Fruit fly (Drosophila melanogaster) whole organism, pupa: ENCODE data around the gene Dsp1.

ENCODE experiments used
- CG10348 ChIP-seq: fragments of 200-800 bp; sonication (Bioruptor generic); IDR thresholded peaks from 2 replicates; pipeline ENCODE4 v1.3.6; 2022; ENCODE audit warnings: missing biosample characterization, missing genetic modification characterization
- CG12605 ChIP-seq: fragments of 200-800 bp; sonication (Bioruptor generic); IDR thresholded peaks from 2 replicates; pipeline ENCODE4 v1.3.6; 2022; ENCODE audit warnings: missing biosample characterization, missing genetic modification characterization
- CG13204 ChIP-seq: fragments of 200-800 bp; sonication (Bioruptor generic); optimal IDR thresholded peaks from 2 replicates; lab custom pipeline; 2018; ENCODE audit warnings: missing biosample characterization, mild to moderate bottlenecking, missing genetic modification characterization, moderate library complexity
- CG14655 ChIP-seq: fragments of 200-800 bp; sonication (Bioruptor generic); optimal IDR thresholded peaks from 3 replicates; lab custom pipeline; 2017; ENCODE audit warnings: mild to moderate bottlenecking, missing biosample characterization, missing genetic modification reagents, missing genetic modification characterization
- CG15710 ChIP-seq: fragments of 200-800 bp; sonication (Bioruptor generic); optimal IDR thresholded peaks from 2 replicates; lab custom pipeline; 2018; ENCODE audit warnings: missing biosample characterization, mild to moderate bottlenecking, missing genetic modification characterization, moderate library complexity
- CG17806 ChIP-seq: fragments of 200-800 bp; sonication (Bioruptor generic); optimal IDR thresholded peaks from 2 replicates; lab custom pipeline; 2018; ENCODE audit warnings: missing biosample characterization, mild to moderate bottlenecking, missing genetic modification characterization, moderate library complexity
- CG32121 ChIP-seq: fragments of 200-800 bp; sonication (Bioruptor generic); IDR thresholded peaks from 2 replicates; pipeline ENCODE4 v1.3.6; 2022; ENCODE audit warnings: missing biosample characterization, missing genetic modification characterization
- CG34367 ChIP-seq: fragments of 200-800 bp; sonication (Bioruptor generic); optimal IDR thresholded peaks from 2 replicates; lab custom pipeline; 2018; ENCODE audit warnings: missing biosample characterization, mild to moderate bottlenecking, missing genetic modification characterization
- CG4496 ChIP-seq: fragments of 200-800 bp; sonication (Bioruptor generic); IDR thresholded peaks from 3 replicates; pipeline ENCODE4 v1.3.6; 2022; ENCODE audit warnings: missing biosample characterization, missing genetic modification characterization
- CG8159 ChIP-seq: fragments of 200-800 bp; sonication (Bioruptor generic); optimal IDR thresholded peaks from 3 replicates; lab custom pipeline; 2018; ENCODE audit warnings: missing biosample characterization, mild to moderate bottlenecking, missing genetic modification characterization, moderate library complexity
- CG8301 ChIP-seq: fragments of 200-800 bp; sonication (Bioruptor generic); optimal IDR thresholded peaks from 2 replicates; lab custom pipeline; 2018; ENCODE audit warnings: missing biosample characterization, mild to moderate bottlenecking, missing genetic modification characterization
- CG9948 ChIP-seq: fragments of 200-800 bp; sonication (Bioruptor generic); optimal IDR thresholded peaks from 2 replicates; lab custom pipeline; 2018; ENCODE audit warnings: missing biosample characterization, mild to moderate bottlenecking, missing genetic modification characterization, moderate library complexity
- D1 ChIP-seq: fragments of 200-800 bp; sonication (Bioruptor generic); optimal IDR thresholded peaks from 2 replicates; lab custom pipeline; 2018; ENCODE audit warnings: missing biosample characterization, mild to moderate bottlenecking, missing genetic modification characterization, moderate library complexity
- EcR ChIP-seq: fragments of 200-800 bp; sonication (Bioruptor generic); optimal IDR thresholded peaks from 3 replicates; lab custom pipeline; 2019; ENCODE audit warnings: missing biosample characterization, missing genetic modification characterization, mild to moderate bottlenecking, moderate library complexity, missing genetic modification reagents
- Ets98B ChIP-seq: fragments of 200-800 bp; sonication (Bioruptor generic); IDR thresholded peaks from 2 replicates; pipeline ENCODE4 v1.3.6; 2022; ENCODE audit warnings: missing biosample characterization, missing genetic modification characterization
- Pif1A ChIP-seq: fragments of 200-800 bp; sonication (Bioruptor generic); optimal IDR thresholded peaks from 3 replicates; lab custom pipeline; 2016; ENCODE audit warnings: missing biosample characterization, missing genetic modification characterization
- Pif1B ChIP-seq: fragments of 200-800 bp; sonication (Bioruptor generic); optimal IDR thresholded peaks from 3 replicates; lab custom pipeline; 2016; ENCODE audit warnings: missing biosample characterization, missing genetic modification characterization
- Snoo ChIP-seq: fragments of 200-800 bp; sonication (Bioruptor generic); optimal IDR thresholded peaks from 3 replicates; lab custom pipeline; 2017; ENCODE audit warnings: missing biosample characterization, mild to moderate bottlenecking, missing genetic modification characterization, inconsistent platforms
- fd96Ca ChIP-seq: fragments of 200-800 bp; sonication (Bioruptor generic); IDR thresholded peaks from 3 replicates; pipeline ENCODE4 v1.3.6; 2022; ENCODE audit warnings: missing biosample characterization, missing genetic modification characterization
- gl ChIP-seq: fragments of 200-800 bp; sonication (Bioruptor generic); optimal IDR thresholded peaks from 2 replicates; lab custom pipeline; 2018; ENCODE audit warnings: missing biosample characterization, mild to moderate bottlenecking, missing genetic modification characterization
- rn ChIP-seq: fragments of 200-800 bp; sonication (Bioruptor generic); IDR thresholded peaks from 2 replicates; pipeline ENCODE4 v1.3.6; 2022; ENCODE audit warnings: missing biosample characterization, missing genetic modification characterization

The Dsp1 gene

DNA sequence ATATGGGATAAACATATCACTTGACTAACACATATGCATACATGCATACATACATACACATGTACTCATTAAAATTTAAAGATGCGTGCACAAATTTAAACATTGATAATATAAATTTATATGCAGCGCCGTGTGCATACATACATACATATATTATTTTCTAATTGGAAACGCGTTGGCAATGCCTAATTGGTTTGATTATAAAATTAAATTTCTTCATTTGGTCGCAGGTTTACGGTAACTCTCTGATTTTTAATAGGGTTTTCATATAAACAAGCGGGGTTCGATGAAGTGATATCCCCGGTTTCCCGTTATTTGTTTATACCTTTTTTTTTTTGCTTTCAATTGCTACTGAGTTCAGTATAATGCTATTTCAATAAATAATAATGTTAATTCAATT, 40.6 kb downstream of the Dsp1 start:
- TF ChIP-seq fd96Ca (no peak), CG8301 (tag; lab: Kevin White, UChicago) (no peak), CG12605 (no peak), Ets98B (no peak), CG8159 (no peak), CG10348 (GFP tag; lab: Robert Waterston, UW) (no peak), CG34367 (no peak), CG32121 (GFP tag; lab: Robert Waterston, UW) (no peak), EcR (no peak), Pif1A (no peak), CG15710 (tag; lab: Kevin White, UChicago) (no peak), D1 (no peak), CG14655 (GFP tag; lab: Kevin White, UChicago) (no peak), rn (GFP tag; lab: Robert Waterston, UW) (no peak), CG17806 (tag; lab: Kevin White, UChicago) (no peak), Pif1B (GFP tag; lab: Kevin White, UChicago) (no peak), gl (tag; lab: Kevin White, UChicago) (no peak)

dm6 chrX:16383667-16384515, 50.5 kb downstream of the Dsp1 start:
- TF ChIP-seq Pif1B (GFP tag; lab: Kevin White, UChicago) = no peak
- no peak for TF ChIP-seq CG10348 (GFP tag; lab: Robert Waterston, UW)
- no peak for TF ChIP-seq Pif1A
- TF ChIP-seq rn (GFP tag; lab: Robert Waterston, UW) = no peak
- no peak for TF ChIP-seq CG13204
- TF ChIP-seq CG15710 (tag; lab: Kevin White, UChicago) = no peak
- TF ChIP-seq CG9948 = no peak
- TF ChIP-seq Snoo (tag; lab: Kevin White, UChicago) = no peak
- no peak for TF ChIP-seq gl (tag; lab: Kevin White, UChicago)
- TF ChIP-seq CG17806 (tag; lab: Kevin White, UChicago) = no peak
- no peak for TF ChIP-seq CG34367
- no peak for TF ChIP-seq Ets98B
- TF ChIP-seq D1 = no peak
- no peak for TF ChIP-seq CG32121 (GFP tag; lab: Robert Waterston, UW)
- TF ChIP-seq fd96Ca = no peak
- no peak for TF ChIP-seq CG8159
- no peak for TF ChIP-seq EcR
- TF ChIP-seq CG8301 (tag; lab: Kevin White, UChicago) = no peak

dm6 chrX:16384843-16385726, 51.7 kb downstream of the Dsp1 start, which contains the start of the genes CG9992 and CG4239:
Gene CG9992 (minus strand): TSS chrX:16384908.
Gene CG4239 (plus strand): TSS chrX:16385278.
- TF ChIP-seq CG34367 (peak; percentile 10), CG32121 (GFP tag; lab: Robert Waterston, UW) (peak; percentile 41; the same call in 1 of the 2 replicates), fd96Ca (peak; percentile 66; the same call in 1 of the 3 replicates), Pif1A (no peak), Snoo (tag; lab: Kevin White, UChicago) (peak; percentile 47), CG15710 (tag; lab: Kevin White, UChicago) (peak; percentile 65), D1 (no peak), CG10348 (GFP tag; lab: Robert Waterston, UW) (no peak; the same call in 1 of the 2 replicates), CG17806 (tag; lab: Kevin White, UChicago) (peak; percentile 53), CG8301 (tag; lab: Kevin White, UChicago) (no peak), Pif1B (GFP tag; lab: Kevin White, UChicago) (no peak), CG14655 (GFP tag; lab: Kevin White, UChicago) (no peak), CG4496 (peak; percentile 73; the same call in 2 of the 3 replicates), CG12605 (no peak), CG8159 (no peak), CG9948 (peak; percentile 62), CG13204 (no peak), rn (GFP tag; lab: Robert Waterston, UW) (no peak), gl (tag; lab: Kevin White, UChicago) (no peak), Ets98B (peak; percentile 36; the same call in 1 of the 2 replicates), EcR (no peak)

- TF ChIP-seq Ets98B (no peak), CG17806 (tag; lab: Kevin White, UChicago) (peak; percentile 5), fd96Ca (0 out of 3 replicates have a peak, but pooled peaks have one; percentile 16), CG10348 (GFP tag; lab: Robert Waterston, UW) (no peak), CG8159 (peak; percentile 34), CG34367 (peak; percentile 21), CG8301 (tag; lab: Kevin White, UChicago) (peak; percentile 45), EcR (peak; percentile 25), Pif1B (GFP tag; lab: Kevin White, UChicago) (peak; percentile 14), CG12605 (0 out of 2 replicates have a peak, but pooled peaks have one; percentile 25), CG32121 (GFP tag; lab: Robert Waterston, UW) (0 out of 2 replicates have a peak, but pooled peaks have one; percentile 25), CG15710 (tag; lab: Kevin White, UChicago) (peak; percentile 20), CG13204 (no peak), CG4496 (peak; percentile 58; the same call in 1 of the 3 replicates), CG9948 (peak; percentile 27), D1 (no peak), Pif1A (no peak), gl (tag; lab: Kevin White, UChicago) (no peak), Snoo (tag; lab: Kevin White, UChicago) (peak; percentile 2), CG14655 (GFP tag; lab: Kevin White, UChicago) (peak; percentile 66), rn (GFP tag; lab: Robert Waterston, UW) (no peak)
Observed at dm6 chrX:16385942-16386392, 52.6 kb downstream of the Dsp1 start.
